Fruit fly (Drosophila melanogaster): Measurements from ENCODE around the gene Tfb5.

DNA sequence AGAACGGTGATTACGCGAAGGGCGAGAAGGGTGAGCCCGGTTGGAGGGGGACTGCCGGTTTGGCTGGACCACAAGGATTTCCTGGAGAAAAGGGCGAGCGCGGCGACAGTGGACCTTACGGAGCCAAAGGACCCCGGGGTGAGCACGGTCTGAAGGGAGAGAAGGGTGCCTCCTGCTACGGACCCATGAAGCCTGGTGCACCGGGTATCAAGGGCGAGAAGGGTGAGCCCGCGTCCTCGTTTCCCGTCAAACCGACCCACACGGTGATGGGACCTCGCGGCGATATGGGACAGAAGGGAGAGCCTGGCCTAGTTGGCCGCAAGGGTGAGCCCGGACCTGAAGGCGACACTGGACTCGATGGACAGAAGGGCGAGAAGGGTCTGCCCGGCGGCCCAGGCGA is 20.8 kb upstream of the Tfb5 start:
- TF ChIP-seq ttk (optimal IDR thresholded peaks at IDR 0.05) (no peak), h (optimal IDR thresholded peaks at IDR 0.05) (no peak), psq (optimal IDR thresholded peaks at IDR 0.05) (no peak), Myc (optimal IDR thresholded peaks at IDR 0.05) (no peak), insv (optimal IDR thresholded peaks at IDR 0.05) (no peak), Sin3A (optimal IDR thresholded peaks at IDR 0.05) (no peak)

Data from Kc167 (cell line).